Worm (Caenorhabditis elegans) whole organism, mixed stage, embryonic: ENCODE results near the gene F35C8.8.

Experiments used
- blmp-1 ChIP-seq: fragments of 150-350 bp; optimal IDR thresholded peaks from 2 replicates; lab custom pipeline; 2014; ENCODE audit warnings: missing biosample characterization, missing genetic modification characterization
- cnd-1 ChIP-seq: fragments of 200-800 bp; sonication (Bioruptor generic); optimal IDR thresholded peaks from 2 replicates; lab custom pipeline; 2018; ENCODE audit warnings: mild to moderate bottlenecking, missing genetic modification characterization, missing compliant biosample characterization
- hlh-1 ChIP-seq: fragments of 150-350 bp; optimal IDR thresholded peaks from 2 replicates; lab custom pipeline; 2014; ENCODE audit warnings: missing biosample characterization, missing genetic modification reagents, missing genetic modification characterization
- nhr-237 ChIP-seq: fragments of 150-350 bp; optimal IDR thresholded peaks from 2 replicates; lab custom pipeline; 2014; ENCODE audit warnings: missing biosample characterization, missing genetic modification characterization
- snpc-4 ChIP-seq: fragments of 150-350 bp; optimal IDR thresholded peaks from 2 replicates; lab custom pipeline; 2014; ENCODE audit warnings: missing biosample characterization, missing genetic modification characterization
- sptf-1 ChIP-seq: sonication (generic microtip); optimal IDR thresholded peaks from 2 replicates; lab custom pipeline; 2017; ENCODE audit warnings: mild to moderate bottlenecking, missing genetic modification characterization, moderate library complexity, missing compliant biosample characterization
- unc-39 ChIP-seq: fragments of 150-350 bp; optimal IDR thresholded peaks from 2 replicates; lab custom pipeline; 2014; ENCODE audit warnings: missing biosample characterization, missing genetic modification characterization

DNA sequence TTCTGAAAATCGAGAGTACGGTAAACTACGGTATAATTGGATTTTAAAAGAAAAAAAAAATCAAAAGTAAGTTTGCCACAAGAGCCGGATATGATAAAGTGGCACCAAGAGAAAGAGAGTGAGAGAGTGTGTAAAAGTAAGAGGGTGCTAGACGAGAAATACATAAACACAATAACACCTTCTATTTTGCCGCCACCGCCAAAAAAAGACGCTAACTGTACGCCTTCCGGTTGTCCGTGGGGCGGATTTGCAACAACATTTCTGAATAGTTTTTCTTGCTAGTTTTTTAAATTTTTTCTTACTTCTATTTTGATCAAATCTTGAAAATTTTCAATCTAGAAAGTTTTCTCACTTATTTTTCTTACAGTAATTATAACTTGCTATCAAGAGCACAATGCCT is at the start of gene F35C8.8:
- TF ChIP-seq sptf-1 (tag; lab: Kevin White, UChicago) (no peak), unc-39 (tag; lab: Kevin White, UChicago) (no peak), cnd-1 (no peak), snpc-4 (tag; lab: Kevin White, UChicago) (no peak), blmp-1 (tag; lab: Kevin White, UChicago) (no peak), hlh-1 (tag; lab: Kevin White, UChicago) (no peak), nhr-237 (tag; lab: Kevin White, UChicago) (no peak)
